Fruit fly (Drosophila melanogaster) whole organism, embryonic: ENCODE results near the gene CG33791.

Source experiments
- CG10274 ChIP-seq: fragments of 200-800 bp; sonication (Bioruptor generic); optimal IDR thresholded peaks from 3 replicates; lab custom pipeline; 2017; ENCODE audit warnings: missing biosample characterization, mild to moderate bottlenecking, missing genetic modification characterization
- CG10431 ChIP-seq: fragments of 200-800 bp; sonication (Bioruptor generic); optimal IDR thresholded peaks from 3 replicates; lab custom pipeline; 2018; ENCODE audit warnings: missing biosample characterization, mild to moderate bottlenecking, missing genetic modification characterization
- CG12219 ChIP-seq: fragments of 200-800 bp; sonication (Bioruptor generic); optimal IDR thresholded peaks from 3 replicates; lab custom pipeline; 2018; ENCODE audit warnings: missing biosample characterization, mild to moderate bottlenecking, missing genetic modification characterization
- CG13775 ChIP-seq: fragments of 200-800 bp; sonication (Bioruptor generic); optimal IDR thresholded peaks from 3 replicates; lab custom pipeline; 2017; ENCODE audit warnings: missing biosample characterization, mild to moderate bottlenecking, missing genetic modification characterization
- CG1603 ChIP-seq: fragments of 200-800 bp; sonication (Bioruptor generic); optimal IDR thresholded peaks from 2 replicates; lab custom pipeline; 2019; ENCODE audit warnings: missing biosample characterization, mild to moderate bottlenecking, missing genetic modification characterization, moderate library complexity
- CG30403 ChIP-seq: fragments of 200-800 bp; sonication (Bioruptor generic); optimal IDR thresholded peaks from 3 replicates; lab custom pipeline; 2016; ENCODE audit warnings: missing biosample characterization, missing genetic modification characterization
- CG30431 ChIP-seq: fragments of 200-800 bp; sonication (Bioruptor generic); optimal IDR thresholded peaks from 2 replicates; lab custom pipeline; 2017; ENCODE audit warnings: missing biosample characterization, missing genetic modification characterization
- CG31224 ChIP-seq: fragments of 200-800 bp; sonication (Bioruptor generic); IDR thresholded peaks from 2 replicates; pipeline ENCODE4 v1.3.6; 2022; ENCODE audit warnings: missing biosample characterization, missing genetic modification characterization
- CG32767 ChIP-seq: fragments of 200-800 bp; sonication (Bioruptor generic); IDR thresholded peaks from 2 replicates; pipeline ENCODE4 v1.3.6; 2022; ENCODE audit warnings: missing biosample characterization, missing genetic modification characterization
- CG4820 ChIP-seq: fragments of 200-800 bp; sonication (Bioruptor generic); optimal IDR thresholded peaks from 3 replicates; lab custom pipeline; 2016; ENCODE audit warnings: missing biosample characterization, missing genetic modification characterization
- CG6254 ChIP-seq: fragments of 200-800 bp; sonication (Bioruptor generic); optimal IDR thresholded peaks from 3 replicates; lab custom pipeline; 2017; ENCODE audit warnings: mild to moderate bottlenecking, missing biosample characterization, missing genetic modification reagents, missing genetic modification characterization
- CG6683 ChIP-seq: fragments of 200-800 bp; sonication (Bioruptor generic); optimal IDR thresholded peaks from 2 replicates; lab custom pipeline; 2017; ENCODE audit warnings: missing biosample characterization, mild to moderate bottlenecking, missing genetic modification characterization, missing genetic modification reagents
- CG6791 ChIP-seq: fragments of 200-800 bp; sonication (Bioruptor generic); IDR thresholded peaks from 3 replicates; pipeline ENCODE4 v1.3.6; 2022; ENCODE audit warnings: missing biosample characterization, missing genetic modification characterization; ENCODE audit not compliant: partially characterized antibody
- CG7357 ChIP-seq: fragments of 200-800 bp; sonication (Bioruptor generic); IDR thresholded peaks from 3 replicates; pipeline ENCODE4 v1.3.6; 2022; ENCODE audit warnings: missing biosample characterization, missing genetic modification characterization
- CG7556 ChIP-seq: fragments of 200-800 bp; sonication (Bioruptor generic); optimal IDR thresholded peaks from 2 replicates; lab custom pipeline; 2017; ENCODE audit warnings: missing biosample characterization, mild to moderate bottlenecking, missing genetic modification characterization
- Dbx ChIP-seq: fragments of 200-800 bp; sonication (Bioruptor generic); IDR thresholded peaks from 3 replicates; pipeline ENCODE4 v1.3.6; 2022; ENCODE audit warnings: missing biosample characterization, missing genetic modification characterization
- Deaf1 ChIP-seq: fragments of 200-800 bp; optimal IDR thresholded peaks from 3 replicates; lab custom pipeline; 2019; ENCODE audit warnings: missing biosample characterization, mild to moderate bottlenecking, missing genetic modification characterization, moderate library complexity
- Dref ChIP-seq: fragments of 200-800 bp; sonication (Bioruptor generic); IDR thresholded peaks from 2 replicates; pipeline ENCODE4 v1.3.6; 2022; ENCODE audit warnings: missing biosample characterization, missing genetic modification characterization
- ERR ChIP-seq: fragments of 200-800 bp; sonication (Bioruptor generic); optimal IDR thresholded peaks from 2 replicates; lab custom pipeline; 2016; ENCODE audit warnings: missing biosample characterization, missing genetic modification characterization
- Elba2 ChIP-seq: fragments of 200-800 bp; sonication (Bioruptor generic); optimal IDR thresholded peaks from 3 replicates; lab custom pipeline; 2016; ENCODE audit warnings: missing biosample characterization, missing genetic modification characterization
- Hand ChIP-seq: fragments of 200-800 bp; sonication (Bioruptor generic); optimal IDR thresholded peaks from 2 replicates; lab custom pipeline; 2017; ENCODE audit warnings: mild to moderate bottlenecking, missing biosample characterization, missing genetic modification reagents, missing genetic modification characterization
- Hr51 ChIP-seq, 2 experiments: fragments of 200-800 bp; sonication (Bioruptor generic); optimal IDR thresholded peaks; 2 replicates in 1 of 2; 3 replicates in 1 of 2; lab custom pipeline; 2016 to 2018; ENCODE audit warnings: missing biosample characterization in 2 of 2, missing genetic modification characterization in 2 of 2, mild to moderate bottlenecking in 1 of 2, moderate library complexity in 1 of 2
- MBD-R2 ChIP-seq: fragments of 200-800 bp; sonication (Bioruptor generic); IDR thresholded peaks from 2 replicates; pipeline ENCODE4 v1.3.6; 2022; ENCODE audit warnings: missing biosample characterization, missing genetic modification characterization
- MTF-1 ChIP-seq: fragments of 200-800 bp; sonication (Bioruptor generic); optimal IDR thresholded peaks from 2 replicates; lab custom pipeline; 2018; ENCODE audit warnings: missing biosample characterization, mild to moderate bottlenecking, missing genetic modification characterization, borderline replicate concordance
- Med ChIP-seq: fragments of 200-800 bp; sonication (Bioruptor generic); peaks from one replicate; lab custom pipeline; 2016; ENCODE audit warnings: missing biosample characterization, missing genetic modification characterization, mild to moderate bottlenecking, inconsistent platforms, moderate library complexity
- Nf-YB ChIP-seq: fragments of 200-800 bp; sonication (Bioruptor generic); optimal IDR thresholded peaks from 3 replicates; lab custom pipeline; 2019; ENCODE audit warnings: missing biosample characterization, mild to moderate bottlenecking, missing genetic modification characterization, moderate library complexity
- Nf-YC ChIP-seq: fragments of 200-800 bp; optimal IDR thresholded peaks from 3 replicates; lab custom pipeline; 2019; ENCODE audit warnings: missing biosample characterization, mild to moderate bottlenecking, missing genetic modification characterization, moderate library complexity
- Pdp1 ChIP-seq, 2 experiments: fragments of 200-800 bp; sonication (Bioruptor generic); optimal IDR thresholded peaks; 3 replicates each; lab custom pipeline; 2016; ENCODE audit warnings: missing biosample characterization in 2 of 2, missing genetic modification characterization in 2 of 2, mild to moderate bottlenecking in 1 of 2, moderate library complexity in 1 of 2
- Sry-δ ChIP-seq: fragments of 200-800 bp; sonication (Bioruptor generic); optimal IDR thresholded peaks from 2 replicates; lab custom pipeline; 2016; ENCODE audit warnings: missing biosample characterization, missing genetic modification characterization
- Trl ChIP-seq, 3 experiments: fragments of >200 bp in 2 of 3; fragments of 200-800 bp in 1 of 3; sonication (Bioruptor generic) in 1 of 3; optimal IDR thresholded peaks; 2 replicates in 1 of 3; 3 replicates in 2 of 3; lab custom pipeline; 2016 to 2017; ENCODE audit warnings: missing biosample characterization in 1 of 3, missing genetic modification characterization in 1 of 3
- crol ChIP-seq: fragments of 200-800 bp; sonication (Bioruptor generic); IDR thresholded peaks from 2 replicates; pipeline ENCODE4 v1.3.6; 2022; ENCODE audit warnings: missing biosample characterization, missing genetic modification characterization
- dimm ChIP-seq: fragments of 200-800 bp; sonication (Bioruptor generic); IDR thresholded peaks from 2 replicates; pipeline ENCODE4 v1.3.6; 2022; ENCODE audit warnings: missing biosample characterization, missing genetic modification characterization
- dmrt99B ChIP-seq: fragments of 200-800 bp; sonication (Bioruptor generic); optimal IDR thresholded peaks from 2 replicates; lab custom pipeline; 2018; ENCODE audit warnings: missing biosample characterization, mild to moderate bottlenecking, missing genetic modification characterization, moderate library complexity
- ewg ChIP-seq: fragments of 200-800 bp; sonication (Bioruptor generic); optimal IDR thresholded peaks from 3 replicates; lab custom pipeline; 2017; ENCODE audit warnings: mild to moderate bottlenecking, missing biosample characterization, missing genetic modification reagents, missing genetic modification characterization
- jing ChIP-seq: fragments of 200-800 bp; sonication (Bioruptor generic); optimal IDR thresholded peaks from 2 replicates; lab custom pipeline; 2018; ENCODE audit warnings: missing biosample characterization, mild to moderate bottlenecking, missing genetic modification characterization
- onecut ChIP-seq: fragments of 200-800 bp; sonication (Bioruptor generic); IDR thresholded peaks from 2 replicates; pipeline ENCODE4 v1.3.6; 2022; ENCODE audit warnings: missing biosample characterization, missing genetic modification characterization
- p53 ChIP-seq: fragments of 200-800 bp; sonication (Bioruptor generic); optimal IDR thresholded peaks from 2 replicates; lab custom pipeline; 2016; ENCODE audit warnings: missing biosample characterization, missing genetic modification characterization
- prd ChIP-seq, 3 experiments: fragments of >200 bp in 2 of 3; fragments of 200-800 bp in 1 of 3; sonication (Bioruptor generic) in 1 of 3; optimal IDR thresholded peaks in 2 of 3; IDR thresholded peaks in 1 of 3; 2 replicates in 2 of 3; 3 replicates in 1 of 3; pipeline versions ENCODE4 v1.3.6 to Lab custom; 2017 to 2022; ENCODE audit warnings: missing biosample characterization in 1 of 3, missing genetic modification characterization in 1 of 3
- sc ChIP-seq, 3 experiments: fragments of >200 bp in 2 of 3; fragments of 200-800 bp in 1 of 3; sonication (Bioruptor generic) in 1 of 3; optimal IDR thresholded peaks; 2 replicates in 2 of 3; 3 replicates in 1 of 3; lab custom pipeline; 2017; ENCODE audit warnings: mild to moderate bottlenecking in 1 of 3, missing biosample characterization in 1 of 3, missing genetic modification characterization in 1 of 3, missing genetic modification reagents in 1 of 3
- scrt ChIP-seq: fragments of 200-800 bp; sonication (Bioruptor generic); optimal IDR thresholded peaks from 2 replicates; lab custom pipeline; 2018; ENCODE audit warnings: missing biosample characterization, mild to moderate bottlenecking, missing genetic modification characterization, moderate library complexity
- seq ChIP-seq: fragments of 200-800 bp; sonication (Bioruptor generic); IDR thresholded peaks from 2 replicates; pipeline ENCODE4 v1.3.6; 2022; ENCODE audit warnings: missing biosample characterization, missing genetic modification characterization
- vvl ChIP-seq: fragments of 200-800 bp; sonication (Bioruptor generic); IDR thresholded peaks from 2 replicates; pipeline ENCODE4 v1.3.6; 2022; ENCODE audit warnings: missing biosample characterization, missing genetic modification characterization
- zen2 ChIP-seq: fragments of 200-800 bp; sonication (Bioruptor generic); IDR thresholded peaks from 3 replicates; pipeline ENCODE4 v1.3.6; 2022; ENCODE audit warnings: missing biosample characterization, missing genetic modification characterization; ENCODE audit not compliant: partially characterized antibody
- zfh2 ChIP-seq: fragments of 200-800 bp; sonication (Bioruptor generic); optimal IDR thresholded peaks from 2 replicates; lab custom pipeline; 2016; ENCODE audit warnings: missing biosample characterization, missing genetic modification characterization

Gene CG33791

dm6 chr3L:1661738-1662370 lies 59.1 kb downstream of the CG33791 start (continued):
- peak; percentile 64 for TF ChIP-seq crol (GFP tag; lab: Robert Waterston, UW)

- TF ChIP-seq dmrt99B (tag; lab: Kevin White, UChicago), result no peak
- peak; percentile 48; the same call in 1 of the 2 replicates for TF ChIP-seq CG32767 (GFP tag; lab: Robert Waterston, UW)
- no peak for TF ChIP-seq CG31224 (GFP tag; lab: Robert Waterston, UW)
- no peak for TF ChIP-seq CG10274 (GFP tag; lab: Kevin White, UChicago)
- peak; percentile 83 for TF ChIP-seq ewg (GFP tag; lab: Kevin White, UChicago)
- peak; percentile 68 for TF ChIP-seq Deaf1 (tag; lab: Kevin White, UChicago)
- peak; percentile 85 for TF ChIP-seq onecut
- TF ChIP-seq CG30403, result no peak
- no peak for TF ChIP-seq scrt (GFP tag; lab: Kevin White, UChicago)
- no peak for TF ChIP-seq sc (optimal IDR thresholded peaks at IDR 0.05; lab: Kevin White, UChicago)
- TF ChIP-seq sc (GFP tag; optimal IDR thresholded peaks at IDR 0.05; lab: Kevin White, UChicago), result no peak
- TF ChIP-seq CG1603 (tag; lab: Kevin White, UChicago), result no peak
- peak; percentile 89 for TF ChIP-seq Nf-YC
- TF ChIP-seq prd (optimal IDR thresholded peaks at IDR 0.05; lab: Kevin White, UChicago), result no peak
- no peak for TF ChIP-seq prd (GFP tag; IDR thresholded peaks at IDR 0.05; lab: Robert Waterston, UW)
- no peak for TF ChIP-seq CG6683 (GFP tag; lab: Kevin White, UChicago)
- TF ChIP-seq Nf-YB (GFP tag; lab: Kevin White, UChicago), result peak; percentile 81
- no peak for TF ChIP-seq p53 (GFP tag; lab: Kevin White, UChicago)
- no peak for TF ChIP-seq CG12219
- no peak for TF ChIP-seq Sry-δ
- no peak for TF ChIP-seq zfh2 (GFP tag; lab: Kevin White, UChicago)
- TF ChIP-seq Med, result peak; percentile 59
- TF ChIP-seq CG7556 (GFP tag; lab: Kevin White, UChicago), result no peak
- no peak for TF ChIP-seq Hr51 (GFP tag; optimal IDR thresholded peaks at IDR 0.05; lab: Kevin White, UChicago)
- no peak for TF ChIP-seq zen2 (GFP tag; lab: Robert Waterston, UW)
- TF ChIP-seq CG30431 (GFP tag; lab: Kevin White, UChicago), result no peak
- TF ChIP-seq MBD-R2 (GFP tag; lab: Robert Waterston, UW), result peak; percentile 36
These were observed 60.8 kb downstream of the CG33791 start for dm6 chr3L:1663531-1663930.

- TF ChIP-seq CG13775, result no peak
- TF ChIP-seq CG10431 (GFP tag; lab: Kevin White, UChicago), result no peak
- TF ChIP-seq Trl (optimal IDR thresholded peaks at IDR 0.05; lab: Kevin White, UChicago), result no peak
- TF ChIP-seq Trl (GFP tag; optimal IDR thresholded peaks at IDR 0.05; lab: Kevin White, UChicago), result no peak
- TF ChIP-seq prd (optimal IDR thresholded peaks at IDR 0.05; lab: Kevin White, UChicago), result no peak
- no peak for TF ChIP-seq prd (GFP tag; IDR thresholded peaks at IDR 0.05; lab: Robert Waterston, UW)
- TF ChIP-seq Dbx (GFP tag; lab: Robert Waterston, UW), result no peak
- TF ChIP-seq CG6254 (GFP tag; lab: Kevin White, UChicago), result no peak
- TF ChIP-seq zen2 (GFP tag; lab: Robert Waterston, UW), result peak; percentile 52; the same call in 2 of the 3 replicates
- TF ChIP-seq seq (GFP tag; lab: Robert Waterston, UW), result peak; percentile 86
- peak; percentile 84 for TF ChIP-seq ewg (GFP tag; lab: Kevin White, UChicago)
- no peak for TF ChIP-seq CG4820 (GFP tag; lab: Kevin White, UChicago)
- no peak for TF ChIP-seq dimm
- TF ChIP-seq CG7357 (GFP tag; lab: Robert Waterston, UW), result no peak
- peak in 1 of 2 experiments; percentile 92 for TF ChIP-seq Pdp1 (GFP tag; optimal IDR thresholded peaks at IDR 0.05; lab: Kevin White, UChicago)
- peak; percentile 5 for TF ChIP-seq Hand (GFP tag; lab: Kevin White, UChicago)
- peak; percentile 96 for TF ChIP-seq scrt (GFP tag; lab: Kevin White, UChicago)
- no peak for TF ChIP-seq dmrt99B (tag; lab: Kevin White, UChicago)
- no peak for TF ChIP-seq jing (GFP tag; lab: Kevin White, UChicago)
- TF ChIP-seq Dref (GFP tag; lab: Robert Waterston, UW), result no peak
- no peak for TF ChIP-seq vvl (GFP tag; lab: Robert Waterston, UW)
- 0 out of 3 replicates have a peak, but pooled peaks have one; percentile 28 for TF ChIP-seq CG6791 (GFP tag; lab: Robert Waterston, UW)
- no peak for TF ChIP-seq ERR (GFP tag; lab: Kevin White, UChicago)
- no peak for TF ChIP-seq Elba2 (GFP tag; lab: Kevin White, UChicago)
- TF ChIP-seq MTF-1 (GFP tag; lab: Kevin White, UChicago), result no peak
These were observed 61.5 kb downstream of the CG33791 start for dm6 chr3L:1664205-1664604.
